Worm (Caenorhabditis elegans) whole organism, L2 larva: ENCODE data around the gene lin-39.
A peak's percentile ranks its signal among the peaks of the same experiment; 100 is the strongest.

Experiments
- F13H6.1 ChIP-seq: sonication (generic microtip); optimal IDR thresholded peaks from 2 replicates; lab custom pipeline; 2016; ENCODE audit warnings: missing genetic modification characterization, missing compliant biosample characterization
- ZK546.5 ChIP-seq: sonication (generic microtip); optimal IDR thresholded peaks from 2 replicates; lab custom pipeline; 2017; ENCODE audit warnings: missing biosample characterization, missing genetic modification characterization
- ama-1 ChIP-seq: fragments of 150-350 bp; optimal IDR thresholded peaks from 2 replicates; lab custom pipeline; 2018; ENCODE audit warnings: inconsistent platforms
- ceh-16 ChIP-seq: fragments of 150-350 bp; optimal IDR thresholded peaks from 2 replicates; lab custom pipeline; 2014; ENCODE audit warnings: missing biosample characterization, missing genetic modification characterization
- ceh-82 ChIP-seq: fragments of 150-350 bp; optimal IDR thresholded peaks from 2 replicates; lab custom pipeline; 2014; ENCODE audit warnings: missing biosample characterization, missing genetic modification characterization
- egl-27 ChIP-seq: sonication (generic microtip); optimal IDR thresholded peaks from 3 replicates; lab custom pipeline; 2017; ENCODE audit warnings: missing biosample characterization, missing genetic modification reagents, missing genetic modification characterization
- elt-3 ChIP-seq: sonication (generic microtip); optimal IDR thresholded peaks from 2 replicates; lab custom pipeline; 2017; ENCODE audit warnings: missing biosample characterization, missing genetic modification characterization
- lsy-2 ChIP-seq, 2 experiments: fragments of 150-350 bp in 1 of 2; sonication (generic microtip) in 1 of 2; optimal IDR thresholded peaks; 2 replicates each; lab custom pipeline; 2014 to 2017; ENCODE audit warnings: missing biosample characterization in 2 of 2, missing genetic modification characterization in 2 of 2
- nhr-23 ChIP-seq: fragments of 150-350 bp; optimal IDR thresholded peaks from 2 replicates; lab custom pipeline; 2014; ENCODE audit warnings: missing biosample characterization, missing genetic modification reagents, missing genetic modification characterization
- nhr-77 ChIP-seq: fragments of 150-350 bp; optimal IDR thresholded peaks from 2 replicates; lab custom pipeline; 2014; ENCODE audit warnings: missing biosample characterization, missing genetic modification characterization
- snpc-4 ChIP-seq: fragments of 150-350 bp; optimal IDR thresholded peaks from 2 replicates; lab custom pipeline; 2014; ENCODE audit warnings: missing biosample characterization, missing genetic modification characterization
- unc-62 ChIP-seq: fragments of 150-350 bp; optimal IDR thresholded peaks from 2 replicates; lab custom pipeline; 2014; ENCODE audit warnings: missing biosample characterization, missing genetic modification reagents, missing genetic modification characterization
- ztf-11 ChIP-seq: sonication (generic microtip); optimal IDR thresholded peaks from 2 replicates; lab custom pipeline; 2017; ENCODE audit warnings: missing biosample characterization, missing genetic modification characterization

DNA sequence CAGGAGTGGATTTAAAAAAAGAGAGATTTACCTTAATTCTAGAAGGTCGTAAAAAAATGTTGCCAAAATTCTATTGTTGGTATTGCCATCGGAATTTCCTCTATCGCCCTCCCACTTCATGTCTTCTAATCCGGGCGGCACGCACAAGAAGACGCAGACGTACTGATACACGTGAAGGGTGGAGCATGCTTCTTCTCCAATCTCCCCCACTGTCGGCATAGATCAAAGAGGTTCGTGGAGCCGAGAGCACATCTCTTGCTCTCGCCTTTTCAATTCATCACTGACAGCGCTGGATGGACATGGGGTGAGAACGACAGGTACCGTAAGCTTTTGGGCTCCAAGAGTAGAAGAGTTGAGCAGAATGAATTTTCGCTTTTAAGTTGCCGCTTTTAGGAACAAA is at the start of gene lin-39:
- TF ChIP-seq elt-3 (tag; lab: Kevin White, UChicago) (no peak), nhr-23 (tag; lab: Kevin White, UChicago) (no peak), lsy-2 (tag; optimal IDR thresholded peaks at IDR 0.05; lab: Kevin White, UChicago) (peak in 1 of 2 experiments; percentile 38), egl-27 (tag; lab: Kevin White, UChicago) (no peak), F13H6.1 (tag; lab: Kevin White, UChicago) (no peak), ceh-16 (tag; lab: Kevin White, UChicago) (no peak), ceh-82 (tag; lab: Kevin White, UChicago) (no peak), nhr-77 (no peak), ama-1 (no peak), unc-62 (GFP tag; lab: Kevin White, UChicago) (no peak), ztf-11 (no peak), snpc-4 (no peak), ZK546.5 (tag; lab: Kevin White, UChicago) (no peak)
